Fruit fly (Drosophila melanogaster): ENCODE results near the gene Edg91.

DNA sequence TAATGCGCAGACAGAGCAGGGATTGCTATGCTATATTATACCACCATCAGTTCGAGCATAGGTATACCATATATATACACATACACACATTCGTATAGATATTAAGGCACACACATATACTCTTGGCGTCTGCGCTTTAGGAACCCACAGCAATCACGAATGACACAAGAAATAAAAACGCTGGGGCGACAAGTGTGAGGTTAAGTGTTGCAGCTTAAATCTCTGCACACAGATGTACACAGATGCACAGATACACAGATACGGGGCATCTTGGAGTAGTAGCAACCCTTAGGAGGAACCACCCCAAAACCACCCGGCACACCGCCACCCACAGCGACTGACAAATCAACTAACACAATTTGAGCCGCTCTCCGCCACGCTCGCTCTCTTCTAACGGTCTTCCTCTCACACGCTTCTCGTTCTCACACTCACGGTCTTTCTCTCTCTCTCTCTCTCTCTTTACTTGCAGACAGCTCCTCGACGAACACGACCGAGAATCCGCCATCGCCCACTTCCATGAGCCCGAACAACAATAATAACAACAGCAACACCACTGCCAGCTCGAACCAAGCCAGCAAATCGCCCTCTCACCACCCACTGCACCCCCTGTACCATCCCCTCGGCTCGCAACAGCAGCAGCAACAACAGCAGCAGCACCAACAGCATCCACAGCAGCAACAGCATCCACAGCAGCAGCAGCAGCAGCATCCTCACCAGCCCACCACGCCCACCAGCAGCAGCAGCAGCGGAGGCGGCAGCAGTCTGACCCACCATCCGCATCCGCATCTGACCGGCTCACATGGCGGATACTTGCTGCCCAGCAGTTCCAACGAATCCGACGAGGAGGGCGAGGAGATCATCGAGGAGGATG, 44.5 kb downstream of the Edg91 start:
- TF ChIP-seq ttk (optimal IDR thresholded peaks at IDR 0.05) = no peak
- no peak for TF ChIP-seq psq (optimal IDR thresholded peaks at IDR 0.05)
- TF ChIP-seq Sin3A (optimal IDR thresholded peaks at IDR 0.05) = no peak
- no peak for TF ChIP-seq Myc (optimal IDR thresholded peaks at IDR 0.05)
